Worm (Caenorhabditis elegans) whole organism, L1 larva: Measurements from ENCODE around the gene irld-6.

Experiments
- Y116A8C.19 ChIP-seq: sonication (generic microtip); optimal IDR thresholded peaks from 2 replicates; lab custom pipeline; 2016; ENCODE audit warnings: missing compliant biosample characterization, missing genetic modification characterization, borderline replicate concordance
- blmp-1 ChIP-seq: fragments of 150-350 bp; optimal IDR thresholded peaks from 2 replicates; lab custom pipeline; 2014; ENCODE audit warnings: missing biosample characterization, missing genetic modification characterization
- ceh-63 ChIP-seq: fragments of 200-800 bp; sonication (Bioruptor generic); optimal IDR thresholded peaks from 2 replicates; lab custom pipeline; 2018; ENCODE audit warnings: mild to moderate bottlenecking, missing genetic modification characterization, missing compliant biosample characterization
- ceh-8 ChIP-seq: fragments of 200-800 bp; sonication (Bioruptor generic); optimal IDR thresholded peaks from 2 replicates; lab custom pipeline; 2018; ENCODE audit warnings: mild to moderate bottlenecking, missing genetic modification characterization, moderate library complexity, missing compliant biosample characterization
- ces-1 ChIP-seq: fragments of 150-350 bp; optimal IDR thresholded peaks from 2 replicates; lab custom pipeline; 2014; ENCODE audit warnings: missing biosample characterization, missing genetic modification reagents, missing genetic modification characterization
- dpl-1 ChIP-seq, 3 experiments: fragments of 150-350 bp in 2 of 3; sonication (generic microtip) in 1 of 3; optimal IDR thresholded peaks; 2 replicates each; lab custom pipeline; 2014 to 2017; ENCODE audit warnings: missing biosample characterization in 3 of 3, missing genetic modification characterization in 3 of 3, missing genetic modification reagents in 3 of 3
- efl-1 ChIP-seq, 4 experiments: fragments of 150-350 bp; optimal IDR thresholded peaks in 3 of 4; peaks in 1 of 4; 1 replicate in 1 of 4; 2 replicates in 3 of 4; lab custom pipeline; 2014; ENCODE audit warnings: missing biosample characterization in 2 of 4, missing genetic modification characterization in 2 of 4, missing genetic modification reagents in 2 of 4
- egl-13 ChIP-seq: sonication (generic microtip); optimal IDR thresholded peaks from 2 replicates; lab custom pipeline; 2016; ENCODE audit warnings: missing genotype, missing genetic modification reagents, missing genetic modification characterization, missing compliant biosample characterization
- fkh-8 ChIP-seq: sonication (generic microtip); optimal IDR thresholded peaks from 2 replicates; lab custom pipeline; 2016; ENCODE audit warnings: mild to moderate bottlenecking, missing genetic modification characterization, missing compliant biosample characterization
- hlh-4 ChIP-seq: sonication (generic microtip); optimal IDR thresholded peaks from 2 replicates; lab custom pipeline; 2016; ENCODE audit warnings: mild to moderate bottlenecking, missing genetic modification characterization, missing compliant biosample characterization
- jun-1 ChIP-seq: fragments of 150-350 bp; optimal IDR thresholded peaks from 2 replicates; lab custom pipeline; 2014; ENCODE audit warnings: missing biosample characterization, missing genetic modification reagents, missing genetic modification characterization
- lin-13 ChIP-seq: fragments of 150-350 bp; optimal IDR thresholded peaks from 2 replicates; lab custom pipeline; 2014; ENCODE audit warnings: missing biosample characterization, missing genetic modification reagents, missing genetic modification characterization
- lin-14 ChIP-seq: fragments of 200-800 bp; sonication (Bioruptor generic); optimal IDR thresholded peaks from 2 replicates; lab custom pipeline; 2018; ENCODE audit warnings: mild to moderate bottlenecking, missing genetic modification characterization, moderate library complexity, missing compliant biosample characterization
- lin-35 ChIP-seq, 2 experiments: fragments of 150-350 bp; optimal IDR thresholded peaks; 2 replicates each; lab custom pipeline; 2014; ENCODE audit warnings: missing biosample characterization in 2 of 2, missing genetic modification characterization in 2 of 2, missing genetic modification reagents in 2 of 2
- lsy-2 ChIP-seq, 2 experiments: fragments of 150-350 bp; optimal IDR thresholded peaks; 2 replicates each; lab custom pipeline; 2014; ENCODE audit warnings: missing biosample characterization in 2 of 2, missing genetic modification characterization in 2 of 2
- mab-9 ChIP-seq: fragments of 200-800 bp; sonication (Bioruptor generic); IDR thresholded peaks from 2 replicates; pipeline ENCODE4 v1.3.6; 2022; ENCODE audit warnings: missing genetic modification reagents, missing genetic modification characterization, missing compliant biosample characterization
- mdl-1 ChIP-seq, 2 experiments: fragments of 150-350 bp; optimal IDR thresholded peaks; 2 replicates each; lab custom pipeline; 2014 to 2017; ENCODE audit warnings: missing biosample characterization in 2 of 2, missing genetic modification characterization in 2 of 2, inconsistent platforms in 1 of 2
- mep-1 ChIP-seq: fragments of 150-350 bp; optimal IDR thresholded peaks from 2 replicates; lab custom pipeline; 2014; ENCODE audit warnings: missing biosample characterization, missing genetic modification characterization
- nhr-28 ChIP-seq: fragments of 150-350 bp; optimal IDR thresholded peaks from 2 replicates; lab custom pipeline; 2014; ENCODE audit warnings: missing biosample characterization, missing genetic modification characterization
- nhr-47 ChIP-seq: sonication (generic microtip); optimal IDR thresholded peaks from 2 replicates; lab custom pipeline; 2016; ENCODE audit warnings: mild to moderate bottlenecking, missing genetic modification characterization, moderate library complexity, missing compliant biosample characterization
- nhr-71 ChIP-seq: sonication (generic microtip); optimal IDR thresholded peaks from 2 replicates; lab custom pipeline; 2016; ENCODE audit warnings: mild to moderate bottlenecking, missing genetic modification characterization, moderate library complexity, missing compliant biosample characterization
- nhr-77 ChIP-seq: fragments of 150-350 bp; optimal IDR thresholded peaks from 2 replicates; lab custom pipeline; 2014; ENCODE audit warnings: missing biosample characterization, missing genetic modification characterization
- nhr-85 ChIP-seq: sonication (generic microtip); peaks from one replicate; lab custom pipeline; 2016; ENCODE audit warnings: missing genetic modification characterization, inconsistent platforms, missing compliant biosample characterization
- pax-3 ChIP-seq: fragments of 200-800 bp; sonication (Bioruptor generic); optimal IDR thresholded peaks from 2 replicates; lab custom pipeline; 2018; ENCODE audit warnings: mild to moderate bottlenecking, missing genetic modification characterization, moderate library complexity, missing compliant biosample characterization
- skn-1 ChIP-seq: fragments of 150-350 bp; optimal IDR thresholded peaks from 2 replicates; lab custom pipeline; 2014; ENCODE audit warnings: missing biosample characterization, missing genetic modification characterization
- tbx-2 ChIP-seq: sonication (generic microtip); optimal IDR thresholded peaks from 2 replicates; lab custom pipeline; 2016; ENCODE audit warnings: missing genetic modification characterization, missing compliant biosample characterization
- tlp-1 ChIP-seq: fragments of 150-350 bp; optimal IDR thresholded peaks from 2 replicates; lab custom pipeline; 2014; ENCODE audit warnings: missing biosample characterization, missing genetic modification characterization
- unc-130 ChIP-seq: fragments of 150-350 bp; optimal IDR thresholded peaks from 2 replicates; lab custom pipeline; 2017; ENCODE audit warnings: missing biosample characterization, missing genetic modification characterization, inconsistent platforms
- unc-30 ChIP-seq: sonication (generic microtip); optimal IDR thresholded peaks from 2 replicates; lab custom pipeline; 2017; ENCODE audit warnings: missing biosample characterization, missing genetic modification characterization
- unc-86 ChIP-seq: sonication (generic microtip); optimal IDR thresholded peaks from 2 replicates; lab custom pipeline; 2016; ENCODE audit warnings: missing genetic modification characterization, missing compliant biosample characterization
- unc-98 ChIP-seq: fragments of 200-800 bp; sonication (Bioruptor generic); IDR thresholded peaks from 2 replicates; pipeline ENCODE4 v1.3.6; 2022; ENCODE audit warnings: missing genetic modification characterization, missing compliant biosample characterization
- xbp-1 ChIP-seq: sonication (generic microtip); optimal IDR thresholded peaks from 2 replicates; lab custom pipeline; 2016; ENCODE audit warnings: missing genetic modification characterization, missing compliant biosample characterization
- zag-1 ChIP-seq: fragments of 150-350 bp; optimal IDR thresholded peaks from 2 replicates; lab custom pipeline; 2014; ENCODE audit warnings: missing biosample characterization, missing genetic modification characterization
- zip-4 ChIP-seq: fragments of 200-800 bp; sonication (Bioruptor generic); optimal IDR thresholded peaks from 2 replicates; lab custom pipeline; 2018; ENCODE audit warnings: mild to moderate bottlenecking, missing genetic modification characterization, moderate library complexity, missing compliant biosample characterization

The irld-6 gene

DNA sequence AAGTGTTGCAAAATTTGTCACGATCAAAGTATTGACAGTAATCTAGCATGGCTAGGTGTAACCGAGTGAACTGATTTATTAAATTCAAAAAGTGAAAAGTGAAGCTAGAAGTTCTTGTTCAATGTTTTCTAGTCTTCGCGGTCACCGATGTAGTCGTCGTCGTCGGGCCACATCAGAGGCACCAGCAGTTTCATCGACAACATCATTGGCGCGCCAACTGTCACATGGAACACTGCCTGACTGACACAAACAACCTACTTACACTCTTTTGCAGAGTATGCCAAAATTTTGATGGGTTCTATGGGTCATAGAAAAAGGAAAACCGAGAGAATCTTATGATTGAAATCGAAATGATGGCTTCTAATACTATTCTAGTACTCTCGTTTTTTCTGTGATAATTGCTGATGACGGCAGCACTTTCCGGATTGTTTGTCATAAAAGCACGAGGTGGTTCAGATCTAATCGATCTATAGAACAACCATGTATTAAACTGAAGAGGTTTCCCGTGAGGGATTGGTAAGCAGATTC lies 31.1 kb downstream of the irld-6 start (continued):
- TF ChIP-seq mab-9 (GFP tag; lab: Robert Waterston, UW) (no peak), unc-130 (tag; lab: Kevin White, UChicago) (peak; percentile 21)

DNA sequence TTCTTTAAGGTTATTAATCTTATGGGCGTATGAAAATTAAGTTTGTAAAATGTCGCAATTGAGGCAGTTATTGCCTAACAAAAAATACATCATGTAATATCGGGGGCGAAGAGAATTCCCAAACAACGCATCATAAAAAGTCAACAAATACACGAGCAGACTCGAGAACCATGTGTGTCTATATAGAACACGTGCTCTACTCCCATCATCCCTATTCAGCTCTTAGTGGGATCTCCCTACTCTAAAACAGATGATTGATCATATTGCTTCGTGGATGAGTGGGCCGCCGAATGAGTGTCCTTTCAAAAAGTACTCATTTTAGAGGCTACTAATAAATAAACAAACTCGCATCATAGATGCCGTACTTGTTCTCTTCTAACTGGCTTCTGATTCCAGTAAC lies 32.1 kb downstream of the irld-6 start:
- TF ChIP-seq nhr-71 = peak; percentile 12
- peak; percentile 25 for TF ChIP-seq lin-14 (GFP tag; lab: Kevin White, UChicago)
- TF ChIP-seq tbx-2 = peak; percentile 44
- peak; percentile 17 for TF ChIP-seq unc-86
- no peak for TF ChIP-seq dpl-1 (GFP tag; optimal IDR thresholded peaks at IDR 0.05; lab: Kevin White, UChicago)
- TF ChIP-seq xbp-1 = no peak

- peak; percentile 22 for TF ChIP-seq nhr-71
- no peak for TF ChIP-seq blmp-1 (tag; lab: Kevin White, UChicago)
- TF ChIP-seq hlh-4 (tag; lab: Kevin White, UChicago) = peak; percentile 36
- no peak for TF ChIP-seq efl-1 (optimal IDR thresholded peaks at IDR 0.05; lab: Kevin White, UChicago)
- peak in 1 of 2 experiments; percentile 49 for TF ChIP-seq efl-1 (GFP tag; optimal IDR thresholded peaks at IDR 0.05 in 1 of 2; lab: Kevin White, UChicago)
- no peak for TF ChIP-seq tlp-1
These were observed 33.0 kb downstream of the irld-6 start for ce11 chrV:10723583-10723982.

DNA sequence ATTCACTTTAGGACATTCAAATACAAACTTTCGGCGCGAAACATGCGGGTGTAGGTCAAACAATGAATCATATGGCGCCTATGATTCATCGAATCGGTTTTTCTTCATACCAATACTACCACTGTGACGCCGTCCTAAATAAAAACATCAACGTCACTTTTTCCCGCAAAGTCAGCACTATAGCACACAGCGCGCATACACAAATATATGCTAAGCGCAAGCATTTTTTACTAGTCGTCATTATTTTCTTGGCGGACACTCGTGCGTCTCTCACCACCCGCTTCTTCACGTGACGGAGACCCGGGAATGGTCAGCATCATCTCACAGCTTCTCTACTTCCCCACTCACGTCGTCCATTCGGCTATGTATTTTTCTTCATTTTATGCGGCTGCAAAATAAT lies 33.4 kb downstream of the irld-6 start:
- peak; percentile 38 for TF ChIP-seq pax-3 (tag; lab: Kevin White, UChicago)
- peak; percentile 51 for TF ChIP-seq skn-1 (tag; lab: Kevin White, UChicago)
- TF ChIP-seq mep-1 (tag; lab: Kevin White, UChicago) = peak; percentile 4
- peak; percentile 41 for TF ChIP-seq fkh-8 (tag; lab: Kevin White, UChicago)
- peak in 1 of 2 experiments; percentile 58 for TF ChIP-seq mdl-1 (tag; optimal IDR thresholded peaks at IDR 0.05; lab: Kevin White, UChicago)
- no peak for TF ChIP-seq tlp-1
- peak; percentile 46 for TF ChIP-seq blmp-1 (tag; lab: Kevin White, UChicago)
- TF ChIP-seq dpl-1 (GFP tag; optimal IDR thresholded peaks at IDR 0.05; lab: Kevin White, UChicago) = no peak
- TF ChIP-seq lsy-2 (tag; optimal IDR thresholded peaks at IDR 0.05; lab: Kevin White, UChicago) = peak in 1 of 2 experiments; percentile 30
- peak; percentile 27 for TF ChIP-seq egl-13 (tag; lab: Kevin White, UChicago)
- TF ChIP-seq jun-1 (tag; lab: Kevin White, UChicago) = peak; percentile 48
- TF ChIP-seq Y116A8C.19 (tag; lab: Kevin White, UChicago) = no peak
- TF ChIP-seq ceh-8 (GFP tag; lab: Kevin White, UChicago) = no peak
- TF ChIP-seq ceh-63 (GFP tag; lab: Kevin White, UChicago) = no peak
- peak; percentile 25 for TF ChIP-seq unc-86
- TF ChIP-seq nhr-28 (tag; lab: Kevin White, UChicago) = no peak
- TF ChIP-seq unc-30 (tag; lab: Kevin White, UChicago) = no peak
- no peak for TF ChIP-seq zag-1 (tag; lab: Kevin White, UChicago)
- peak; percentile 40 for TF ChIP-seq nhr-47 (tag; lab: Kevin White, UChicago)
- TF ChIP-seq lin-13 (GFP tag; lab: Kevin White, UChicago) = no peak
- TF ChIP-seq nhr-71 = peak; percentile 57
- no peak for TF ChIP-seq ces-1 (GFP tag; lab: Kevin White, UChicago)
- TF ChIP-seq lin-35 (GFP tag; optimal IDR thresholded peaks at IDR 0.05; lab: Kevin White, UChicago) = peak; percentile 1 to 11
- peak; percentile 23 for TF ChIP-seq nhr-77 (tag; lab: Kevin White, UChicago)
- TF ChIP-seq unc-98 (GFP tag; lab: Robert Waterston, UW) = no peak
- peak; percentile 53 for TF ChIP-seq nhr-85 (tag; lab: Kevin White, UChicago)
- TF ChIP-seq zip-4 (GFP tag; lab: Kevin White, UChicago) = no peak
- peak; percentile 65 for TF ChIP-seq lin-14 (GFP tag; lab: Kevin White, UChicago)
